Worm (Caenorhabditis elegans) whole organism, L3 larva: ENCODE results near the gene pxf-1.

Source experiments
- aly-2 ChIP-seq: fragments of 150-350 bp; optimal IDR thresholded peaks from 2 replicates; lab custom pipeline; 2014; ENCODE audit warnings: missing biosample characterization, missing genetic modification characterization
- ama-1 ChIP-seq: fragments of 150-350 bp; optimal IDR thresholded peaks from 2 replicates; lab custom pipeline; 2018
- lin-15B ChIP-seq: fragments of 150-350 bp; optimal IDR thresholded peaks from 2 replicates; lab custom pipeline; 2014; ENCODE audit warnings: missing biosample characterization, missing genetic modification characterization
- mdl-1 ChIP-seq: fragments of 150-350 bp; optimal IDR thresholded peaks from 2 replicates; lab custom pipeline; 2014; ENCODE audit warnings: missing biosample characterization, missing genetic modification characterization
- nhr-25 ChIP-seq: sonication (generic microtip); optimal IDR thresholded peaks from 2 replicates; lab custom pipeline; 2017; ENCODE audit warnings: missing biosample characterization, missing genetic modification characterization
- nhr-28 ChIP-seq: fragments of 150-350 bp; optimal IDR thresholded peaks from 2 replicates; lab custom pipeline; 2014; ENCODE audit warnings: missing biosample characterization, missing genetic modification characterization
- nhr-77 ChIP-seq: fragments of 150-350 bp; optimal IDR thresholded peaks from 2 replicates; lab custom pipeline; 2014; ENCODE audit warnings: missing biosample characterization, missing genetic modification characterization
- snpc-4 ChIP-seq: fragments of 150-350 bp; optimal IDR thresholded peaks from 2 replicates; lab custom pipeline; 2014; ENCODE audit warnings: missing biosample characterization, missing genetic modification characterization
- tbx-2 ChIP-seq: sonication (generic microtip); optimal IDR thresholded peaks from 2 replicates; lab custom pipeline; 2016; ENCODE audit warnings: mild to moderate bottlenecking, missing genetic modification characterization, missing compliant biosample characterization
- zag-1 ChIP-seq: fragments of 150-350 bp; optimal IDR thresholded peaks from 2 replicates; lab custom pipeline; 2014; ENCODE audit warnings: missing biosample characterization, missing genetic modification characterization

- TF ChIP-seq nhr-28 (tag; lab: Kevin White, UChicago) (no peak), nhr-25 (tag; lab: Kevin White, UChicago) (no peak), aly-2 (tag; lab: Kevin White, UChicago) (no peak), ama-1 (lab: Kevin White, UChicago) (no peak), lin-15B (no peak), snpc-4 (tag; lab: Kevin White, UChicago) (no peak), tbx-2 (tag; lab: Kevin White, UChicago) (no peak), nhr-77 (no peak), zag-1 (tag; lab: Kevin White, UChicago) (no peak), mdl-1 (no peak)
These were observed 41.9 kb upstream of the pxf-1 start, which contains the start of gene col-124 for ce11 chrIV:10216078-10216477.
